Worm (Caenorhabditis elegans): Measurements from ENCODE around the gene C27A7.6.

DNA sequence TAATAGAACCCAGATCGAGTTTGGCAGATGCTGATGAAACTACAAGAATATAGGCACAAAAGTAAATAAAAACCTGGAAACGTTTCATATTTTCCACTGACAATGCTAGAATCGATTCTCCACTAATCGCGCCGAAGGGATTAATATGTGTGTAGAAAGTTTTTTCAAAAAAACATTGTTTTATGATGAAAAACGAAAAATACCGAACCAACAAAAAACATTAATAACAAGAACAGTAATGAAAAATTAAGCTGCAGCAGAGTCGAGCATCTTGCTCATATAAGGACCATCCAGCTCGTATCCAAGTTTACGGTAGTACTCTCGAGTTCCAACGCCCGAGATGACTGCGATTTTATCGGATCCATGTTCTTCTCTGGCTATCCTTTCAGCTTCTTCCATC, 48.8 kb upstream of the C27A7.6 start, which contains the start of gene clec-224:
- TF ChIP-seq ama-1 (optimal IDR thresholded peaks at IDR 0.05) (no peak), ceh-13 (GFP tag; optimal IDR thresholded peaks at IDR 0.05) (no peak), sea-1 (GFP tag; conservative IDR thresholded peaks at IDR 0.05) (no peak), scrt-1 (GFP tag; IDR thresholded peaks at IDR 0.05) (no peak), F13C5.2 (tag; optimal IDR thresholded peaks at IDR 0.05) (no peak), aly-1 (tag; optimal IDR thresholded peaks at IDR 0.05) (no peak), flt-1 (GFP tag; IDR thresholded peaks at IDR 0.05) (no peak), B0310.2 (tag; optimal IDR thresholded peaks at IDR 0.05) (no peak), ets-7 (tag; optimal IDR thresholded peaks at IDR 0.05) (no peak), hnd-1 (tag; optimal IDR thresholded peaks at IDR 0.05) (no peak), pes-1 (GFP tag; IDR thresholded peaks at IDR 0.05) (no peak), ceh-36 (tag; optimal IDR thresholded peaks at IDR 0.05) (peak; percentile 9), hmg-4 (GFP tag; optimal IDR thresholded peaks at IDR 0.05) (no peak), hmbx-1 (tag; optimal IDR thresholded peaks at IDR 0.05) (no peak)
